Worm (Caenorhabditis elegans): ENCODE results near the gene cdh-4.

DNA sequence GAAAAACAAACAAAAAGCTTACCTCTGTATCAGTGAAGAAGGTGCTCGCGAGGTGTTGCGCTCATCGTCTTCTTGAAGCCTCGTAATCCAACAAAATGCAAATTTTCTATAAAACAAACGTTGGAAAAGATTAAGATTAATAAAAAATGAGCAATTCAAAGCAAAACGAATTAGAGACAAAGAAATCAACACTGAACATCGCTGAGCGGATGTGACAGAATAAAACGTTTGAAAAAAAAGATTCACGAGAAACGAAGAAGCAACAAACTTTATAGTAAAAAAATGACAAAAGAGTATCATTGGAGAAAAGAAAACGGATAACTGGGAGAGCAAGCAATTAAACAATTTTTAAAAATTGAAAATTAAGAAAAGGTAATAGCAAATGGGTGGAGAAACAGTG, 21.2 kb upstream of the cdh-4 start, which contains the start of the genes C07G2.5 and atf-7:
- TF ChIP-seq ama-1 (optimal IDR thresholded peaks at IDR 0.05) (no peak), elt-2 (tag; optimal IDR thresholded peaks at IDR 0.05) (no peak), hlh-30 (tag; optimal IDR thresholded peaks at IDR 0.05; ENCODE audit: insufficient read depth) (no peak), pha-4 (tag; optimal IDR thresholded peaks at IDR 0.05) (no peak), ceh-48 (tag; optimal IDR thresholded peaks at IDR 0.05) (no peak), fkh-6 (tag; optimal IDR thresholded peaks at IDR 0.05) (no peak), fkh-10 (GFP tag; optimal IDR thresholded peaks at IDR 0.05) (no peak)
